Worm (Caenorhabditis elegans) whole organism, late embryonic: ENCODE measurements around the gene T04C12.1.

Source experiments
- C08G9.2 ChIP-seq: sonication (generic microtip); optimal IDR thresholded peaks from 2 replicates; lab custom pipeline; 2016; ENCODE audit warnings: mild to moderate bottlenecking, missing genetic modification characterization, moderate library complexity, missing compliant biosample characterization
- F13H6.1 ChIP-seq: sonication (generic microtip); optimal IDR thresholded peaks from 2 replicates; lab custom pipeline; 2016; ENCODE audit warnings: missing genetic modification characterization, missing compliant biosample characterization
- K02D7.2 ChIP-seq: sonication (generic microtip); optimal IDR thresholded peaks from 2 replicates; lab custom pipeline; 2017; ENCODE audit warnings: mild to moderate bottlenecking, missing genetic modification characterization, missing compliant biosample characterization
- K09A11.1 ChIP-seq: sonication (generic microtip); optimal IDR thresholded peaks from 2 replicates; lab custom pipeline; 2017; ENCODE audit warnings: antibody characterized with exemption, mild to moderate bottlenecking, missing genetic modification characterization, missing compliant biosample characterization; ENCODE audit not compliant: insufficient read depth
- T23F11.4 ChIP-seq: fragments of 200-800 bp; sonication (Bioruptor generic); optimal IDR thresholded peaks from 2 replicates; lab custom pipeline; 2018; ENCODE audit warnings: mild to moderate bottlenecking, missing genetic modification characterization, missing compliant biosample characterization
- ceh-14 ChIP-seq: sonication (generic microtip); optimal IDR thresholded peaks from 2 replicates; lab custom pipeline; 2016; ENCODE audit warnings: missing genotype, missing genetic modification characterization, missing compliant biosample characterization
- ceh-2 ChIP-seq: sonication (generic microtip); optimal IDR thresholded peaks from 2 replicates; lab custom pipeline; 2016; ENCODE audit warnings: missing genotype, missing genetic modification characterization, missing compliant biosample characterization
- ceh-24 ChIP-seq: sonication (generic microtip); optimal IDR thresholded peaks from 2 replicates; lab custom pipeline; 2016; ENCODE audit warnings: mild to moderate bottlenecking, missing genetic modification characterization, missing compliant biosample characterization
- ceh-30 ChIP-seq: fragments of 150-350 bp; optimal IDR thresholded peaks from 2 replicates; lab custom pipeline; 2014; ENCODE audit warnings: missing biosample characterization, missing genetic modification characterization
- ceh-34 ChIP-seq: sonication (generic microtip); optimal IDR thresholded peaks from 2 replicates; lab custom pipeline; 2016; ENCODE audit warnings: mild to moderate bottlenecking, missing genetic modification characterization, missing compliant biosample characterization
- ceh-45 ChIP-seq: fragments of 200-800 bp; sonication (Bioruptor generic); IDR thresholded peaks from 2 replicates; pipeline ENCODE4 v1.3.6; 2022; ENCODE audit warnings: missing genetic modification reagents, missing genetic modification characterization, missing compliant biosample characterization
- ceh-9 ChIP-seq: sonication (generic microtip); optimal IDR thresholded peaks from 2 replicates; lab custom pipeline; 2016; ENCODE audit warnings: mild to moderate bottlenecking, missing genetic modification characterization, inconsistent platforms, missing compliant biosample characterization
- che-1 ChIP-seq: sonication (generic microtip); optimal IDR thresholded peaks from 2 replicates; lab custom pipeline; 2016; ENCODE audit warnings: mild to moderate bottlenecking, missing genetic modification characterization, missing compliant biosample characterization
- elt-2 ChIP-seq: sonication (generic microtip); optimal IDR thresholded peaks from 2 replicates; lab custom pipeline; 2016; ENCODE audit warnings: missing genetic modification reagents, missing genetic modification characterization, missing compliant biosample characterization
- ets-4 ChIP-seq: sonication (generic microtip); optimal IDR thresholded peaks from 2 replicates; lab custom pipeline; 2016; ENCODE audit warnings: missing genetic modification characterization, missing compliant biosample characterization
- eyg-1 ChIP-seq: sonication (generic microtip); optimal IDR thresholded peaks from 2 replicates; lab custom pipeline; 2016; ENCODE audit warnings: missing genotype, missing genetic modification characterization, missing compliant biosample characterization
- fax-1 ChIP-seq: sonication (generic microtip); optimal IDR thresholded peaks from 2 replicates; lab custom pipeline; 2016; ENCODE audit warnings: missing genotype, missing genetic modification characterization, missing compliant biosample characterization
- fkh-6 ChIP-seq: sonication (generic microtip); optimal IDR thresholded peaks from 2 replicates; lab custom pipeline; 2016; ENCODE audit warnings: missing genetic modification characterization, missing compliant biosample characterization
- gmeb-2 ChIP-seq: sonication (generic microtip); optimal IDR thresholded peaks from 2 replicates; lab custom pipeline; 2016; ENCODE audit warnings: missing genetic modification characterization, inconsistent platforms, missing compliant biosample characterization
- hlh-13 ChIP-seq: fragments of 200-800 bp; sonication (Bioruptor generic); optimal IDR thresholded peaks from 2 replicates; lab custom pipeline; 2018; ENCODE audit warnings: mild to moderate bottlenecking, missing genetic modification characterization, missing compliant biosample characterization
- hlh-15 ChIP-seq: sonication (generic microtip); optimal IDR thresholded peaks from 2 replicates; lab custom pipeline; 2016; ENCODE audit warnings: missing genetic modification characterization, missing compliant biosample characterization
- hlh-30 ChIP-seq: sonication (generic microtip); optimal IDR thresholded peaks from 2 replicates; lab custom pipeline; 2017; ENCODE audit warnings: antibody characterized with exemption, missing genetic modification characterization, missing compliant biosample characterization; ENCODE audit not compliant: insufficient read depth
- hlh-6 ChIP-seq: sonication (generic microtip); optimal IDR thresholded peaks from 2 replicates; lab custom pipeline; 2016; ENCODE audit warnings: missing genotype, missing genetic modification characterization, missing compliant biosample characterization
- hlh-8 ChIP-seq: sonication (generic microtip); optimal IDR thresholded peaks from 2 replicates; lab custom pipeline; 2016; ENCODE audit warnings: missing genotype, missing genetic modification characterization, missing compliant biosample characterization
- madf-2 ChIP-seq: sonication (generic microtip); optimal IDR thresholded peaks from 2 replicates; lab custom pipeline; 2017; ENCODE audit warnings: missing genetic modification characterization, missing compliant biosample characterization
- nfya-1 ChIP-seq: sonication (generic microtip); optimal IDR thresholded peaks from 2 replicates; lab custom pipeline; 2017; ENCODE audit warnings: missing genetic modification characterization, mild to moderate bottlenecking, missing compliant biosample characterization, antibody characterized with exemption, moderate library complexity
- nhr-11 ChIP-seq: fragments of 150-350 bp; optimal IDR thresholded peaks from 2 replicates; lab custom pipeline; 2014; ENCODE audit warnings: missing biosample characterization, missing genetic modification characterization
- npax-4 ChIP-seq: sonication (generic microtip); optimal IDR thresholded peaks from 2 replicates; lab custom pipeline; 2016; ENCODE audit warnings: missing genetic modification characterization, missing compliant biosample characterization
- pag-3 ChIP-seq: sonication (generic microtip); optimal IDR thresholded peaks from 2 replicates; lab custom pipeline; 2016; ENCODE audit warnings: missing compliant biosample characterization, missing genetic modification characterization, borderline replicate concordance
- pat-9 ChIP-seq: fragments of 200-800 bp; sonication (Bioruptor generic); optimal IDR thresholded peaks from 2 replicates; lab custom pipeline; 2018; ENCODE audit warnings: mild to moderate bottlenecking, missing genetic modification characterization, moderate library complexity, missing compliant biosample characterization
- pha-4 ChIP-seq: fragments of 150-350 bp; optimal IDR thresholded peaks from 2 replicates; lab custom pipeline; 2018; ENCODE audit warnings: missing biosample characterization, missing genetic modification reagents, missing genetic modification characterization
- rnt-1 ChIP-seq: sonication (generic microtip); optimal IDR thresholded peaks from 2 replicates; lab custom pipeline; 2016; ENCODE audit warnings: missing genetic modification characterization, missing compliant biosample characterization
- sdc-2 ChIP-seq: sonication (generic microtip); optimal IDR thresholded peaks from 2 replicates; lab custom pipeline; 2016; ENCODE audit warnings: missing genotype, missing genetic modification characterization, missing compliant biosample characterization
- tbx-2 ChIP-seq: sonication (generic microtip); optimal IDR thresholded peaks from 2 replicates; lab custom pipeline; 2016; ENCODE audit warnings: missing genetic modification characterization, missing compliant biosample characterization
- tbx-7 ChIP-seq: sonication (generic microtip); optimal IDR thresholded peaks from 2 replicates; lab custom pipeline; 2016; ENCODE audit warnings: missing genotype, missing genetic modification characterization, missing compliant biosample characterization
- ttx-3 ChIP-seq: sonication (generic microtip); optimal IDR thresholded peaks from 2 replicates; lab custom pipeline; 2016; ENCODE audit warnings: missing genetic modification reagents, missing genetic modification characterization, missing compliant biosample characterization
- unc-3 ChIP-seq, 2 experiments: fragments of 200-800 bp in 1 of 2; sonication (Bioruptor generic) in 1 of 2; sonication (generic microtip) in 1 of 2; conservative IDR thresholded peaks in 1 of 2; optimal IDR thresholded peaks in 1 of 2; 2 replicates each; pipeline versions ENCODE4 v1.3.6 to Lab custom; 2016 to 2022; ENCODE audit warnings: missing compliant biosample characterization in 2 of 2, missing genetic modification characterization in 2 of 2, missing genetic modification reagents in 1 of 2
- unc-42 ChIP-seq: sonication (generic microtip); optimal IDR thresholded peaks from 2 replicates; lab custom pipeline; 2016; ENCODE audit warnings: missing genotype, missing genetic modification characterization, missing compliant biosample characterization
- unc-55 ChIP-seq: sonication (generic microtip); optimal IDR thresholded peaks from 2 replicates; lab custom pipeline; 2017; ENCODE audit warnings: missing biosample characterization, missing genetic modification reagents, missing genetic modification characterization
- unc-86 ChIP-seq: sonication (generic microtip); optimal IDR thresholded peaks from 2 replicates; lab custom pipeline; 2016; ENCODE audit warnings: missing genetic modification characterization, missing compliant biosample characterization

The T04C12.1 gene

ce11 chrV:11057043-11057442, 2.0 kb downstream of the T04C12.1 start, which contains the start of gene srh-75:
Gene srh-75, minus strand, starts transcription at chrV:11057143.
- TF ChIP-seq nfya-1 (tag; lab: Kevin White, UChicago) (no peak), unc-55 (GFP tag; lab: Kevin White, UChicago) (no peak), elt-2 (tag; lab: Kevin White, UChicago) (no peak), nhr-11 (no peak), ceh-14 (no peak), eyg-1 (no peak), C08G9.2 (tag; lab: Kevin White, UChicago) (no peak), hlh-13 (GFP tag; lab: Kevin White, UChicago) (no peak), pag-3 (tag; lab: Kevin White, UChicago) (no peak), hlh-30 (tag; lab: Kevin White, UChicago) (no peak), tbx-7 (tag; lab: Kevin White, UChicago) (no peak), sdc-2 (no peak), fax-1 (tag; lab: Kevin White, UChicago) (no peak)

DNA sequence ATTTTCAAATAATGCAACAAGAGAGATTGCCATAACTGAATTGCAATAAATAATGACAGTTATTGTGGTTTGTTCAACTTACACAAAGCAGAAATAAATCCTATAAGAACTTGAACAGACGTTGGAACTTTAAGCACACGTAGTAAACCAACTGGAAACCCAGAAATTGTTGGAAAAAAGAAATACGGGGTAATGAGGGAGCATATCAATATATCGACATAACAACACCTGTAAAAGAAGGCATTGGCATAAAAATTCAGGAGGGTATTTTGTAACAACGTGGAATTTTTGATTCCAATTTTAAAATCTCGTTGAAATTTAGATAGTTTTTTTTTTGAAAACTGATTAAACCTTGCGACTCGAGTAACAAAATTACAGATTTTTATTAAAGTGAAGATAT, 2.6 kb downstream of the T04C12.1 start:
- no peak for TF ChIP-seq hlh-6 (tag; lab: Kevin White, UChicago)
- TF ChIP-seq che-1 (tag; lab: Kevin White, UChicago) = no peak
- TF ChIP-seq pag-3 (tag; lab: Kevin White, UChicago) = no peak
- no peak for TF ChIP-seq unc-42 (tag; lab: Kevin White, UChicago)
- TF ChIP-seq C08G9.2 (tag; lab: Kevin White, UChicago) = no peak
- TF ChIP-seq ceh-45 = no peak
- no peak for TF ChIP-seq ceh-34 (tag; lab: Kevin White, UChicago)
- no peak for TF ChIP-seq K09A11.1
- no peak for TF ChIP-seq ceh-30 (tag; lab: Kevin White, UChicago)
- no peak for TF ChIP-seq pha-4 (tag; lab: Kevin White, UChicago)
- TF ChIP-seq ceh-9 (tag; lab: Kevin White, UChicago) = no peak
- TF ChIP-seq tbx-2 (tag; lab: Kevin White, UChicago) = no peak
- no peak for TF ChIP-seq ttx-3 (tag; lab: Kevin White, UChicago)

DNA sequence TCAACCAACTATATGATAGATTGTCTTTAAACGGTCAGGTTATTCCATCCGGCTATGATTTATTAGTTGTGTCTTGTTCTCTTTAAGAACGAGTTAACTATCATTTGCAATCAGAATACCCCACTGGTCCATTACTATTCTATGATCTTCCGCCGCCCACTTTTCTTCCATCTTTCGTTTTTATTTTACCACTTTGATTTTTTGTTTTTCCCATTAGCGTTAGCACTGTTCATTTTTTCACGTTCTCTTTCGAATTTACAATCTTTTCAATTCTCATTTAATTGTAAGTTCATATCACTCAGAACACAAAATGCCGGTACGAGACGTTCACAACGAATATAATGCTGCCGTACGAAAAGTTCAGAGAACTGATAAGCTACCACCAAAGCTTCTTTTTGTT, 5.2 kb downstream of the T04C12.1 start, which contains the start of gene T04C12.7:
T04C12.7 (plus strand) TSS at position 301 of the 400 bp plus-strand sequence.
- TF ChIP-seq fkh-6 (tag; lab: Kevin White, UChicago) (no peak), hlh-8 (tag; lab: Kevin White, UChicago) (no peak), T23F11.4 (GFP tag; lab: Kevin White, UChicago) (no peak), ttx-3 (tag; lab: Kevin White, UChicago) (no peak), fax-1 (tag; lab: Kevin White, UChicago) (no peak), K02D7.2 (tag; lab: Kevin White, UChicago) (no peak), hlh-15 (no peak), ceh-2 (tag; lab: Kevin White, UChicago) (no peak), unc-3 (GFP tag; conservative IDR thresholded peaks at IDR 0.05; lab: Robert Waterston, UW) (no peak), unc-3 (tag; optimal IDR thresholded peaks at IDR 0.05; lab: Kevin White, UChicago) (no peak), ceh-9 (tag; lab: Kevin White, UChicago) (no peak), madf-2 (tag; lab: Kevin White, UChicago) (no peak), tbx-7 (tag; lab: Kevin White, UChicago) (no peak)

DNA sequence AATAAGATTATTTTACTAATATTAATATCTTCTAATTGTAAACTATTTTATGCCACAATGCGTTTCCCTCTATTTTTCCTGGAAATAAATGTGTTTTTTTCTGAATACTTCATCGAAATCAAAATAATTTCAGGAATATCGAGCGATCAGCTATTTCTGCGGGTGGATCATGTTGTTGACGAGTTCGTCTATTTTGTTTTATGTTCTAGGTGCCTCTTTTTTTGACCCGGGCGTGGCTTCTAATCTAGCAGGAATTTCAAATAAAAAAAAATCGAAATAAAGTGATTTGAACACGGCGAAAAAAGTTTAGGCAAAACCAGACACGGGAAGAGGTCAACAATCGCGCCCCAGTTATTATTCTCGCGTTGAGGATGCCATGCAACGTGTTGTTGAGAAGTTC, 7.1 kb downstream of the T04C12.1 start, which contains the start of gene T04C12.33:
T04C12.33 (plus strand) TSS at position 301 of the 400 bp plus-strand sequence.
- no peak for TF ChIP-seq unc-55 (GFP tag; lab: Kevin White, UChicago)
- no peak for TF ChIP-seq ceh-24 (tag; lab: Kevin White, UChicago)
- no peak for TF ChIP-seq rnt-1 (tag; lab: Kevin White, UChicago)
- no peak for TF ChIP-seq gmeb-2 (tag; lab: Kevin White, UChicago)
- no peak for TF ChIP-seq hlh-13 (GFP tag; lab: Kevin White, UChicago)
- TF ChIP-seq ets-4 = no peak
- no peak for TF ChIP-seq nhr-11
- TF ChIP-seq hlh-8 (tag; lab: Kevin White, UChicago) = no peak
- no peak for TF ChIP-seq unc-86
- no peak for TF ChIP-seq npax-4 (tag; lab: Kevin White, UChicago)
- TF ChIP-seq K02D7.2 (tag; lab: Kevin White, UChicago) = no peak
- TF ChIP-seq pat-9 (tag; lab: Kevin White, UChicago) = no peak
- no peak for TF ChIP-seq hlh-6 (tag; lab: Kevin White, UChicago)
- TF ChIP-seq F13H6.1 = no peak
